In genomic region chrII:14489407-14489806, ce11 we compare ENCODE assay signal across 4 worm cellular contexts.
TF ChIP-seq lines count a peak whose summit lies in the region.

Gene vnut-1 (plus strand): TSS chrII:14489802.

TF ChIP-seq in whole organism, L1 larva, 84 proteins besides CTCF, POLR2A, EP300 and RAD21 (continued from another document and continues in another):
- no peak for TF ChIP-seq ceh-88 (GFP tag; IDR thresholded peaks at IDR 0.05; lab: Robert Waterston, UW)
- no peak for TF ChIP-seq lin-15B (tag; optimal IDR thresholded peaks at IDR 0.05; lab: Kevin White, UChicago)
- TF ChIP-seq aha-1 (tag; optimal IDR thresholded peaks at IDR 0.05; lab: Kevin White, UChicago): no peak
- TF ChIP-seq pax-3 (tag; optimal IDR thresholded peaks at IDR 0.05; lab: Kevin White, UChicago): no peak
- no peak for TF ChIP-seq grh-1 (GFP tag; IDR thresholded peaks at IDR 0.05; lab: Robert Waterston, UW)
- peak; percentile 6 for TF ChIP-seq swsn-7 (tag; optimal IDR thresholded peaks at IDR 0.05; lab: Kevin White, UChicago)
- no peak for TF ChIP-seq C16A3.4 (tag; optimal IDR thresholded peaks at IDR 0.05; lab: Kevin White, UChicago)
- no peak for TF ChIP-seq irx-1 (tag; optimal IDR thresholded peaks at IDR 0.05; lab: Kevin White, UChicago)
- no peak for TF ChIP-seq fkh-10 (GFP tag; optimal IDR thresholded peaks at IDR 0.05; lab: Kevin White, UChicago)
- peak; percentile 50 for TF ChIP-seq elt-2 (tag; optimal IDR thresholded peaks at IDR 0.05; lab: Kevin White, UChicago)
- no peak for TF ChIP-seq fkh-4 (tag; optimal IDR thresholded peaks at IDR 0.05; lab: Kevin White, UChicago; ENCODE audit: borderline replicate concordance)
- TF ChIP-seq vab-15 (tag; optimal IDR thresholded peaks at IDR 0.05; lab: Kevin White, UChicago): no peak
- no peak for TF ChIP-seq alr-1 (tag; optimal IDR thresholded peaks at IDR 0.05; lab: Kevin White, UChicago; ENCODE audit: borderline replicate concordance)
- peak; percentile 59 for TF ChIP-seq lin-14 (GFP tag; optimal IDR thresholded peaks at IDR 0.05; lab: Kevin White, UChicago)
- no peak for TF ChIP-seq rnt-1 (tag; optimal IDR thresholded peaks at IDR 0.05; lab: Kevin White, UChicago)
- TF ChIP-seq ces-1 (GFP tag; optimal IDR thresholded peaks at IDR 0.05; lab: Kevin White, UChicago): no peak
- TF ChIP-seq egl-13 (tag; optimal IDR thresholded peaks at IDR 0.05; lab: Kevin White, UChicago): no peak
- TF ChIP-seq hpl-2 (GFP tag; optimal IDR thresholded peaks at IDR 0.05; lab: Kevin White, UChicago): no peak
- no peak for TF ChIP-seq unc-30 (tag; optimal IDR thresholded peaks at IDR 0.05; lab: Kevin White, UChicago)
- peak; percentile 36 for TF ChIP-seq snu-23 (GFP tag; optimal IDR thresholded peaks at IDR 0.05; lab: Kevin White, UChicago)
- TF ChIP-seq hlh-4 (tag; optimal IDR thresholded peaks at IDR 0.05; lab: Kevin White, UChicago): no peak
- peak in 1 of 2 experiments; percentile 20 for TF ChIP-seq lin-35 (GFP tag; optimal IDR thresholded peaks at IDR 0.05; lab: Kevin White, UChicago)
- no peak for TF ChIP-seq F16B12.6 (tag; optimal IDR thresholded peaks at IDR 0.05; lab: Kevin White, UChicago)
- TF ChIP-seq aly-2 (tag; optimal IDR thresholded peaks at IDR 0.05; lab: Kevin White, UChicago): no peak
- TF ChIP-seq tbx-2 (tag; optimal IDR thresholded peaks at IDR 0.05; lab: Kevin White, UChicago): no peak
- peak in 1 of 6 experiments; percentile 6 for TF ChIP-seq elt-3 (tag; optimal IDR thresholded peaks at IDR 0.05; lab: Kevin White, UChicago)
- no peak for TF ChIP-seq nhr-11 (tag; optimal IDR thresholded peaks at IDR 0.05; lab: Kevin White, UChicago)
- TF ChIP-seq unc-130 (tag; optimal IDR thresholded peaks at IDR 0.05; lab: Kevin White, UChicago): no peak
- TF ChIP-seq efl-1 (optimal IDR thresholded peaks at IDR 0.05; lab: Kevin White, UChicago): peak; percentile 5 to 11
- TF ChIP-seq efl-1 (GFP tag; optimal IDR thresholded peaks at IDR 0.05 in 1 of 2; lab: Kevin White, UChicago): peak; percentile 2 to 27
- no peak for TF ChIP-seq hlh-17 (GFP tag; optimal IDR thresholded peaks at IDR 0.05; lab: Kevin White, UChicago; ENCODE audit: borderline replicate concordance)
- peak; percentile 52 for TF ChIP-seq nhr-71 (tag; optimal IDR thresholded peaks at IDR 0.05; lab: Kevin White, UChicago)
- no peak for TF ChIP-seq nhr-28 (tag; optimal IDR thresholded peaks at IDR 0.05; lab: Kevin White, UChicago)
- no peak for TF ChIP-seq ceh-8 (GFP tag; optimal IDR thresholded peaks at IDR 0.05; lab: Kevin White, UChicago)

TF ChIP-seq in whole organism, L2 larva, 48 proteins besides CTCF, POLR2A, EP300 and RAD21 (continued from another document):
- no peak for TF ChIP-seq ZK546.5 (tag; optimal IDR thresholded peaks at IDR 0.05; lab: Kevin White, UChicago)
- TF ChIP-seq unc-55 (GFP tag; optimal IDR thresholded peaks at IDR 0.05; lab: Kevin White, UChicago): peak; percentile 13
- TF ChIP-seq F13H6.1 (tag; optimal IDR thresholded peaks at IDR 0.05; lab: Kevin White, UChicago): peak; percentile 33
- TF ChIP-seq gmeb-1 (tag; optimal IDR thresholded peaks at IDR 0.05; lab: Kevin White, UChicago): peak; percentile 27
- TF ChIP-seq ama-1 (optimal IDR thresholded peaks at IDR 0.05; lab: Kevin White, UChicago): no peak
- peak; percentile 94 for TF ChIP-seq blmp-1 (tag; optimal IDR thresholded peaks at IDR 0.05; lab: Kevin White, UChicago; ENCODE audit: insufficient read depth)
- TF ChIP-seq ztf-4 (tag; optimal IDR thresholded peaks at IDR 0.05; lab: Kevin White, UChicago): no peak
- no peak for TF ChIP-seq nhr-23 (tag; optimal IDR thresholded peaks at IDR 0.05; lab: Kevin White, UChicago)
- no peak for TF ChIP-seq unc-39 (tag; optimal IDR thresholded peaks at IDR 0.05; lab: Kevin White, UChicago)
- no peak for TF ChIP-seq egl-27 (tag; optimal IDR thresholded peaks at IDR 0.05; lab: Kevin White, UChicago)
- TF ChIP-seq ztf-1 (GFP tag; conservative IDR thresholded peaks at IDR 0.05; lab: Robert Waterston, UW): no peak
- no peak for TF ChIP-seq R02D3.7 (tag; optimal IDR thresholded peaks at IDR 0.05; lab: Kevin White, UChicago)
- TF ChIP-seq lsy-2 (tag; optimal IDR thresholded peaks at IDR 0.05; lab: Kevin White, UChicago): peak in 1 of 2 experiments; percentile 51

TF ChIP-seq in whole organism, L3 larva, 47 proteins besides CTCF, POLR2A, EP300 and RAD21 (continued from another document):
- TF ChIP-seq nhr-77 (tag; optimal IDR thresholded peaks at IDR 0.05; lab: Kevin White, UChicago): no peak
- peak; percentile 50 for TF ChIP-seq pha-4 (tag; optimal IDR thresholded peaks at IDR 0.05; lab: Kevin White, UChicago)
- TF ChIP-seq sea-2 (GFP tag; optimal IDR thresholded peaks at IDR 0.05; lab: Kevin White, UChicago): no peak
- no peak for TF ChIP-seq unc-39 (tag; optimal IDR thresholded peaks at IDR 0.05; lab: Kevin White, UChicago)
- TF ChIP-seq egl-5 (tag; optimal IDR thresholded peaks at IDR 0.05; lab: Kevin White, UChicago): no peak
- no peak for TF ChIP-seq lin-39 (tag; optimal IDR thresholded peaks at IDR 0.05; lab: Kevin White, UChicago)
- no peak for TF ChIP-seq zag-1 (tag; optimal IDR thresholded peaks at IDR 0.05; lab: Kevin White, UChicago)
- no peak for TF ChIP-seq ztf-11 (tag; optimal IDR thresholded peaks at IDR 0.05; lab: Kevin White, UChicago)
- TF ChIP-seq aly-2 (tag; optimal IDR thresholded peaks at IDR 0.05; lab: Kevin White, UChicago): no peak
- TF ChIP-seq ZK546.5 (tag; optimal IDR thresholded peaks at IDR 0.05; lab: Kevin White, UChicago): no peak
- TF ChIP-seq lin-15B (tag; optimal IDR thresholded peaks at IDR 0.05; lab: Kevin White, UChicago): peak; percentile 9
- TF ChIP-seq snpc-4 (tag; optimal IDR thresholded peaks at IDR 0.05; lab: Kevin White, UChicago): peak; percentile 60
- TF ChIP-seq ceh-16 (tag; optimal IDR thresholded peaks at IDR 0.05; lab: Kevin White, UChicago): no peak
TF ChIP-seq in whole organism, L3 larva: peak in this region for 10.

TF ChIP-seq in whole organism, L4 larva, 104 proteins besides CTCF, POLR2A, EP300 and RAD21 (continued from another document):
- no peak for TF ChIP-seq gei-8 (GFP tag; optimal IDR thresholded peaks at IDR 0.05; lab: Kevin White, UChicago)
- TF ChIP-seq nhr-25 (tag; optimal IDR thresholded peaks at IDR 0.05; lab: Kevin White, UChicago; ENCODE audit: borderline replicate concordance, insufficient read depth): no peak
- peak; percentile 92 for TF ChIP-seq nhr-77 (tag; optimal IDR thresholded peaks at IDR 0.05; lab: Kevin White, UChicago)
- TF ChIP-seq nhr-48 (tag; optimal IDR thresholded peaks at IDR 0.05; lab: Kevin White, UChicago): peak; percentile 57
- TF ChIP-seq hlh-30 (tag; optimal IDR thresholded peaks at IDR 0.05; lab: Kevin White, UChicago; ENCODE audit: insufficient read depth): peak; percentile 55
- TF ChIP-seq nhr-28 (tag; optimal IDR thresholded peaks at IDR 0.05; lab: Kevin White, UChicago): peak; percentile 78
- TF ChIP-seq daf-16 (GFP tag; optimal IDR thresholded peaks at IDR 0.05; lab: Kevin White, UChicago): no peak
- peak; percentile 70 for TF ChIP-seq daf-16 (tag; optimal IDR thresholded peaks at IDR 0.05; lab: Kevin White, UChicago)
- TF ChIP-seq ceh-82 (tag; optimal IDR thresholded peaks at IDR 0.05; lab: Kevin White, UChicago): no peak
- no peak for TF ChIP-seq mes-2 (tag; optimal IDR thresholded peaks at IDR 0.05; lab: Kevin White, UChicago; ENCODE audit: poor library complexity, severe bottlenecking)
- peak; percentile 43 for TF ChIP-seq dmd-6 (GFP tag; IDR thresholded peaks at IDR 0.05; lab: Robert Waterston, UW)
- no peak for TF ChIP-seq pha-4 (GFP tag; IDR thresholded peaks at IDR 0.05; lab: Robert Waterston, UW)
- TF ChIP-seq pha-4 (tag; optimal IDR thresholded peaks at IDR 0.05; lab: Kevin White, UChicago): no peak
- no peak for TF ChIP-seq sdz-12 (GFP tag; optimal IDR thresholded peaks at IDR 0.05; lab: Kevin White, UChicago)
- TF ChIP-seq ceh-20 (GFP tag; IDR thresholded peaks at IDR 0.05; lab: Robert Waterston, UW): no peak
- TF ChIP-seq dve-1 (tag; optimal IDR thresholded peaks at IDR 0.05; lab: Kevin White, UChicago; ENCODE audit: insufficient read depth): peak; percentile 59
- TF ChIP-seq aha-1 (tag; lab: Kevin White, UChicago): peak; percentile 97
- TF ChIP-seq hmg-1.1 (GFP tag; IDR thresholded peaks at IDR 0.05; lab: Robert Waterston, UW): peak; percentile 37; the same call in 1 of the 2 replicates
- TF ChIP-seq lir-3 (tag; optimal IDR thresholded peaks at IDR 0.05; lab: Kevin White, UChicago): no peak
- no peak for TF ChIP-seq lin-29 (GFP tag; IDR thresholded peaks at IDR 0.05; lab: Robert Waterston, UW)
- TF ChIP-seq nhr-111 (GFP tag; optimal IDR thresholded peaks at IDR 0.05; lab: Kevin White, UChicago): no peak
- TF ChIP-seq dpl-1 (GFP tag; optimal IDR thresholded peaks at IDR 0.05; lab: Kevin White, UChicago): peak; percentile 29
